Fruit fly (Drosophila melanogaster): ENCODE results near the gene Mical.

DNA sequence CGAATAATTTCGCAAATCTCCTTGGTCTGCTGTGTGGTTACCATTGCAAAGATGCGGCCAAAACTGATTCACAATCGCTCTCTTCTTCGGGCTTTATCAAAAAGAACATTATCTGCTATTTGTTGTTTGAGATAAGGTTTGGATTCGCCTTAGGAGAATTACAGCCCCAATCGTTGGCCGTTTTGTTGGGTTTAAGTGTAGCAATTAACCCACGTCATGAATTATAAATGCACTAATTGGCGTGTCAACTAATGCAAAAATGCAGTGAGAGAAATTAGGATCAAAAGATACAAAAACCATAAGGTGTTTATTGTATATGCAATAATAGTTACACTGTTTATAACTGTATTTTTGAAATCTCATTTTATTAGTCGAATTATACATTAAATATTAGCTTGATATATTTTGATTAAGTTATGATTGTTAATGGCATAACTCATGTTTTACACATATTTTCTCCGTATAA, 32.7 kb upstream of the Mical start, which contains the start of gene Alp13:
- TF ChIP-seq pan (optimal IDR thresholded peaks at IDR 0.05) = no peak
- no peak for TF ChIP-seq psq (optimal IDR thresholded peaks at IDR 0.05)

Measured in whole organism.